Worm (Caenorhabditis elegans) whole organism, mixed stage, embryonic: ENCODE measurements around the gene Y22D7AL.15.

ENCODE experiments used
- M03D4.4 ChIP-seq: sonication (generic microtip); optimal IDR thresholded peaks from 2 replicates; lab custom pipeline; 2017; ENCODE audit warnings: mild to moderate bottlenecking, missing genetic modification characterization, missing compliant biosample characterization
- bed-3 ChIP-seq: fragments of 200-800 bp; sonication (Bioruptor generic); optimal IDR thresholded peaks from 3 replicates; lab custom pipeline; 2018; ENCODE audit warnings: mild to moderate bottlenecking, missing genetic modification characterization, moderate library complexity, missing compliant biosample characterization
- blmp-1 ChIP-seq: fragments of 150-350 bp; optimal IDR thresholded peaks from 2 replicates; lab custom pipeline; 2014; ENCODE audit warnings: missing biosample characterization, missing genetic modification characterization
- ceh-39 ChIP-seq: fragments of 150-350 bp; optimal IDR thresholded peaks from 2 replicates; lab custom pipeline; 2014; ENCODE audit warnings: missing biosample characterization, missing genetic modification characterization
- ceh-43 ChIP-seq: fragments of 200-800 bp; sonication (Bioruptor generic); optimal IDR thresholded peaks from 2 replicates; lab custom pipeline; 2018; ENCODE audit warnings: mild to moderate bottlenecking, missing genetic modification characterization, moderate library complexity, missing compliant biosample characterization
- ceh-83 ChIP-seq: fragments of 200-800 bp; sonication (Bioruptor generic); optimal IDR thresholded peaks from 2 replicates; lab custom pipeline; 2018; ENCODE audit warnings: mild to moderate bottlenecking, missing genetic modification characterization, missing compliant biosample characterization
- cnd-1 ChIP-seq: fragments of 200-800 bp; sonication (Bioruptor generic); optimal IDR thresholded peaks from 2 replicates; lab custom pipeline; 2018; ENCODE audit warnings: mild to moderate bottlenecking, missing genetic modification characterization, missing compliant biosample characterization
- drap-1 ChIP-seq: fragments of 200-800 bp; sonication (Bioruptor generic); optimal IDR thresholded peaks from 3 replicates; lab custom pipeline; 2018; ENCODE audit warnings: mild to moderate bottlenecking, missing genetic modification characterization, missing compliant biosample characterization
- elt-1 ChIP-seq: sonication (generic microtip); optimal IDR thresholded peaks from 2 replicates; lab custom pipeline; 2017; ENCODE audit warnings: missing genetic modification characterization, mild to moderate bottlenecking, missing compliant biosample characterization, antibody characterized with exemption, moderate library complexity, borderline replicate concordance; ENCODE audit not compliant: insufficient read depth
- elt-3 ChIP-seq: fragments of 150-350 bp; optimal IDR thresholded peaks from 2 replicates; lab custom pipeline; 2014; ENCODE audit warnings: missing biosample characterization, missing genetic modification characterization
- flh-1 ChIP-seq: fragments of 200-800 bp; sonication (Bioruptor generic); optimal IDR thresholded peaks from 2 replicates; lab custom pipeline; 2018; ENCODE audit warnings: mild to moderate bottlenecking, missing genetic modification characterization, moderate library complexity, missing compliant biosample characterization
- ham-2 ChIP-seq: fragments of 200-800 bp; sonication (Bioruptor generic); optimal IDR thresholded peaks from 2 replicates; lab custom pipeline; 2018; ENCODE audit warnings: mild to moderate bottlenecking, missing genetic modification characterization, missing compliant biosample characterization
- hlh-1 ChIP-seq: fragments of 150-350 bp; optimal IDR thresholded peaks from 2 replicates; lab custom pipeline; 2014; ENCODE audit warnings: missing biosample characterization, missing genetic modification reagents, missing genetic modification characterization
- lin-32 ChIP-seq: fragments of 200-800 bp; sonication (Bioruptor generic); optimal IDR thresholded peaks from 2 replicates; lab custom pipeline; 2018; ENCODE audit warnings: mild to moderate bottlenecking, missing genetic modification characterization, missing compliant biosample characterization
- lsy-2 ChIP-seq: fragments of 150-350 bp; optimal IDR thresholded peaks from 2 replicates; lab custom pipeline; 2014; ENCODE audit warnings: missing biosample characterization, missing genetic modification characterization
- mab-5 ChIP-seq: fragments of 150-350 bp; optimal IDR thresholded peaks from 2 replicates; lab custom pipeline; 2014; ENCODE audit warnings: missing biosample characterization, missing genetic modification characterization
- mep-1 ChIP-seq: fragments of 150-350 bp; optimal IDR thresholded peaks from 2 replicates; lab custom pipeline; 2017; ENCODE audit warnings: missing biosample characterization, missing genetic modification reagents, missing genetic modification characterization, inconsistent platforms
- mls-2 ChIP-seq: sonication (generic microtip); optimal IDR thresholded peaks from 2 replicates; lab custom pipeline; 2016; ENCODE audit warnings: mild to moderate bottlenecking, missing genetic modification characterization, moderate library complexity, missing compliant biosample characterization
- nhr-12 ChIP-seq: fragments of 150-350 bp; optimal IDR thresholded peaks from 2 replicates; lab custom pipeline; 2014; ENCODE audit warnings: missing biosample characterization, missing genetic modification characterization
- nhr-2 ChIP-seq: fragments of 150-350 bp; optimal IDR thresholded peaks from 2 replicates; lab custom pipeline; 2014; ENCODE audit warnings: missing biosample characterization, missing genetic modification characterization
- nhr-237 ChIP-seq: fragments of 150-350 bp; optimal IDR thresholded peaks from 2 replicates; lab custom pipeline; 2014; ENCODE audit warnings: missing biosample characterization, missing genetic modification characterization
- nhr-28 ChIP-seq: fragments of 150-350 bp; optimal IDR thresholded peaks from 2 replicates; lab custom pipeline; 2014; ENCODE audit warnings: missing biosample characterization, missing genetic modification characterization
- nhr-76 ChIP-seq: sonication (generic microtip); optimal IDR thresholded peaks from 2 replicates; lab custom pipeline; 2017; ENCODE audit warnings: missing biosample characterization, missing genetic modification characterization
- pha-4 ChIP-seq: fragments of 150-350 bp; optimal IDR thresholded peaks from 2 replicates; lab custom pipeline; 2018; ENCODE audit warnings: missing biosample characterization, missing genetic modification reagents, missing genetic modification characterization
- sem-2 ChIP-seq: fragments of 200-800 bp; sonication (Bioruptor generic); optimal IDR thresholded peaks from 2 replicates; lab custom pipeline; 2018; ENCODE audit warnings: mild to moderate bottlenecking, missing genetic modification characterization, missing compliant biosample characterization
- snpc-4 ChIP-seq: fragments of 150-350 bp; optimal IDR thresholded peaks from 2 replicates; lab custom pipeline; 2014; ENCODE audit warnings: missing biosample characterization, missing genetic modification characterization
- sptf-1 ChIP-seq: sonication (generic microtip); optimal IDR thresholded peaks from 2 replicates; lab custom pipeline; 2017; ENCODE audit warnings: mild to moderate bottlenecking, missing genetic modification characterization, moderate library complexity, missing compliant biosample characterization
- tbx-8 ChIP-seq: fragments of 200-800 bp; sonication (Bioruptor generic); optimal IDR thresholded peaks from 2 replicates; lab custom pipeline; 2018; ENCODE audit warnings: mild to moderate bottlenecking, missing genetic modification characterization, moderate library complexity, missing compliant biosample characterization
- unc-120 ChIP-seq: sonication (generic microtip); optimal IDR thresholded peaks from 2 replicates; lab custom pipeline; 2017; ENCODE audit warnings: missing genetic modification characterization, missing compliant biosample characterization; ENCODE audit not compliant: poor library complexity, severe bottlenecking
- unc-39 ChIP-seq: fragments of 150-350 bp; optimal IDR thresholded peaks from 2 replicates; lab custom pipeline; 2014; ENCODE audit warnings: missing biosample characterization, missing genetic modification characterization
- unc-62 ChIP-seq: fragments of 150-350 bp; optimal IDR thresholded peaks from 2 replicates; lab custom pipeline; 2014; ENCODE audit warnings: missing biosample characterization, missing genetic modification reagents, missing genetic modification characterization
- ztf-11 ChIP-seq: fragments of 150-350 bp; optimal IDR thresholded peaks from 2 replicates; lab custom pipeline; 2014; ENCODE audit warnings: missing biosample characterization, missing genetic modification characterization

Gene Y22D7AL.15

ce11 chrIII:1618312-1618711, 41.4 kb downstream of the Y22D7AL.15 start:
- TF ChIP-seq nhr-2 (tag; lab: Kevin White, UChicago) (no peak), flh-1 (GFP tag; lab: Kevin White, UChicago) (no peak), nhr-237 (tag; lab: Kevin White, UChicago) (no peak), unc-62 (no peak), hlh-1 (tag; lab: Kevin White, UChicago) (no peak), sptf-1 (tag; lab: Kevin White, UChicago) (no peak), ceh-83 (GFP tag; lab: Kevin White, UChicago) (no peak), nhr-76 (tag; lab: Kevin White, UChicago) (no peak)

ce11 chrIII:1616245-1617026, 43.2 kb downstream of the Y22D7AL.15 start:
- TF ChIP-seq lsy-2 (peak; percentile 62), unc-62 (no peak)

- TF ChIP-seq blmp-1 (tag; lab: Kevin White, UChicago) (peak; percentile 62), elt-1 (tag; lab: Kevin White, UChicago) (no peak)
- TF ChIP-seq, all 35 proteins: peak for 1
Observed at ce11 chrIII:1614412-1614811, 45.3 kb downstream of the Y22D7AL.15 start.

ce11 chrIII:1613933-1614332, 45.7 kb downstream of the Y22D7AL.15 start, which contains the start of gene Y22D7AL.9:
Gene Y22D7AL.9, minus strand, starts transcription at chrIII:1614033.
- TF ChIP-seq tbx-8 (no peak), nhr-12 (tag; lab: Kevin White, UChicago) (no peak), M03D4.4 (tag; lab: Kevin White, UChicago) (no peak), drap-1 (GFP tag; lab: Kevin White, UChicago) (no peak), mls-2 (tag; lab: Kevin White, UChicago) (no peak), nhr-28 (tag; lab: Kevin White, UChicago) (no peak), mab-5 (no peak)

- TF ChIP-seq drap-1 (GFP tag; lab: Kevin White, UChicago) (no peak), unc-62 (no peak), cnd-1 (tag; lab: Kevin White, UChicago) (no peak), nhr-28 (tag; lab: Kevin White, UChicago) (no peak), ham-2 (no peak), sptf-1 (tag; lab: Kevin White, UChicago) (no peak), lsy-2 (no peak), nhr-2 (tag; lab: Kevin White, UChicago) (no peak), hlh-1 (tag; lab: Kevin White, UChicago) (no peak), elt-3 (tag; lab: Kevin White, UChicago) (no peak), M03D4.4 (tag; lab: Kevin White, UChicago) (no peak), ceh-83 (GFP tag; lab: Kevin White, UChicago) (no peak), ceh-43 (GFP tag; lab: Kevin White, UChicago) (no peak), ztf-11 (tag; lab: Kevin White, UChicago) (no peak), nhr-237 (tag; lab: Kevin White, UChicago) (no peak), lin-32 (GFP tag; lab: Kevin White, UChicago) (no peak), unc-39 (tag; lab: Kevin White, UChicago) (no peak)
Observed at ce11 chrIII:1612974-1613568, 46.6 kb downstream of the Y22D7AL.15 start.

- TF ChIP-seq nhr-2 (tag; lab: Kevin White, UChicago) (no peak), ztf-11 (tag; lab: Kevin White, UChicago) (no peak), snpc-4 (no peak), mep-1 (tag; lab: Kevin White, UChicago) (no peak), nhr-28 (tag; lab: Kevin White, UChicago) (no peak), ceh-43 (GFP tag; lab: Kevin White, UChicago) (no peak), nhr-12 (tag; lab: Kevin White, UChicago) (no peak), sem-2 (no peak), ceh-39 (tag; lab: Kevin White, UChicago) (no peak), pha-4 (tag; lab: Kevin White, UChicago) (no peak), flh-1 (GFP tag; lab: Kevin White, UChicago) (no peak), lsy-2 (no peak), bed-3 (no peak), elt-3 (tag; lab: Kevin White, UChicago) (no peak), drap-1 (GFP tag; lab: Kevin White, UChicago) (no peak), elt-1 (tag; lab: Kevin White, UChicago) (no peak), unc-120 (tag; lab: Kevin White, UChicago) (no peak), unc-39 (tag; lab: Kevin White, UChicago) (no peak), hlh-1 (tag; lab: Kevin White, UChicago) (no peak), sptf-1 (tag; lab: Kevin White, UChicago) (no peak)
Observed at ce11 chrIII:1610938-1611337, 48.7 kb downstream of the Y22D7AL.15 start.
